Fruit fly (Drosophila melanogaster): ENCODE data around the gene CG13891.

Gene CG13891

DNA sequence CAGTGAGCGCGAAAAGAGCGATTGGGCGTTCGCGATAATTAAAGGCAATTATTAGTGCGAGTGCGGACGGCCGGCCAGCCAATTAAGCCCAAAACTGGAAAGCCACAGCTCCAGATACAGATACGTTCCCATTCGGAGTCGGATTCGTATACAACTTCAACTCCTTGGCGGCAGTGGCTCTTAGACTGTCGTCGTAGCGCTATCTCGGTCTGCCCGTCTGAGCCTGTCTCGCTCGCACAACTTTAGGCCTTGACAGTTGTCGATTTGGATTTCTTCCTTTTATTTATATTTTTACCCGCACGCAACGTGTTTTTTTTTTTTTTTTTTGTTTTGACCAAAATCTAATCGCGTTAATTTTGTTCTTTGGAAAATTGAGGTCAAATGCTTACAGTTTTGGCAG lies 13.5 kb upstream of the CG13891 start:
- TF ChIP-seq Jra (GFP tag; optimal IDR thresholded peaks at IDR 0.05) (no peak), woc (GFP tag; optimal IDR thresholded peaks at IDR 0.05) (no peak), CG9705 (GFP tag; optimal IDR thresholded peaks at IDR 0.05) (no peak)

DNA sequence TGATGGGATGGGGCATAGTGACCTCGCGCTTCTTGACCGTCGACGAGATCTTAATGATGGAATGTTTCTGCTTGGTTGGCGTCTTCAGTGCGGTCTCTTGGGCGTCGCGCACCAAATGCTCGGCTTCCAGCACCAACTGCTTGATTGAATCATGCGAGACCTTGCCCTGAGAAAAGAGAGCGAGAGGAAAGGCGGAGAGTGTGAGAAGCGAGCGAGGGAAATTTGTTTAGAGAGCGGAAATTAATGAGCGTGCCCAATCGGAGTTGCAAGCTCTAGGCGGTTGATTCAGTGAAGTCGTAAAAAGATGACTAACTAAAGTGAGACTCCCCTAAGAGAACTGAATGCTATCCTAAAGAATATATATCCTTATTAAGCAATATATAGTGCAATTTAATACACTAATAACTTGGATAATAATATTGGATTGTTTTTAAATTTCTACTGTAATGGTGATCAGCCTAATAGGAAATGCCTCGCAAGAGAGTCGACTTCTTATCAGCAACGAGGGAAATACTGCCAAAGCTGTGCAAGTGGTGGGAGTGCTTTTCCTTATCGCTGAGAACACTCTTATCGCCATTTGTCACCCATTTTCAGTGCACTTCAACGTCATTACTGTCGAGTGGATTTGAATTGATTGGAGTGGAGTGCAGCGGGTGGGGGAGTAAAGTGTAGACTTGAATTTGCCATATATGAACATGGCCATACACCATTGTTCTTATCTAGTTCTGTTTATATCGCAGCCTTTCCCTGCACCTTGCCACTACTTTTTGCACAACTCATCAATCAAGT lies 12.2 kb upstream of the CG13891 start:
- TF ChIP-seq h (GFP tag; optimal IDR thresholded peaks at IDR 0.05) = peak; percentile 55
- peak in 1 of 2 experiments; percentile 45 for TF ChIP-seq dl (GFP tag; optimal IDR thresholded peaks at IDR 0.05; ENCODE audit: insufficient read depth in 1 of 2, partially characterized antibody in 2 of 2)
- TF ChIP-seq fru (GFP tag; optimal IDR thresholded peaks at IDR 0.05) = peak; percentile 44
- no peak for TF ChIP-seq usp (GFP tag; optimal IDR thresholded peaks at IDR 0.05)
- peak; percentile 5 for TF ChIP-seq ey (GFP tag; optimal IDR thresholded peaks at IDR 0.05)
- peak in 1 of 2 experiments; percentile 31 for TF ChIP-seq foxo (GFP tag; optimal IDR thresholded peaks at IDR 0.05)
- no peak for TF ChIP-seq Hnf4 (GFP tag; optimal IDR thresholded peaks at IDR 0.05)
- TF ChIP-seq Jra (GFP tag; optimal IDR thresholded peaks at IDR 0.05) = peak; percentile 36
- TF ChIP-seq woc (GFP tag; optimal IDR thresholded peaks at IDR 0.05) = no peak
- TF ChIP-seq OdsH (GFP tag; optimal IDR thresholded peaks at IDR 0.05) = no peak
- TF ChIP-seq Vsx2 (GFP tag; optimal IDR thresholded peaks at IDR 0.05; ENCODE audit: partially characterized antibody) = peak; percentile 52
- TF ChIP-seq Dif (GFP tag; optimal IDR thresholded peaks at IDR 0.05; ENCODE audit: partially characterized antibody) = peak; percentile 53
- peak; percentile 41 for TF ChIP-seq rgr (GFP tag; optimal IDR thresholded peaks at IDR 0.05)
- no peak for TF ChIP-seq Mio (GFP tag; optimal IDR thresholded peaks at IDR 0.05)
- no peak for TF ChIP-seq Dfd (GFP tag; optimal IDR thresholded peaks at IDR 0.05)
- no peak for TF ChIP-seq CG32264 (GFP tag; optimal IDR thresholded peaks at IDR 0.05)

DNA sequence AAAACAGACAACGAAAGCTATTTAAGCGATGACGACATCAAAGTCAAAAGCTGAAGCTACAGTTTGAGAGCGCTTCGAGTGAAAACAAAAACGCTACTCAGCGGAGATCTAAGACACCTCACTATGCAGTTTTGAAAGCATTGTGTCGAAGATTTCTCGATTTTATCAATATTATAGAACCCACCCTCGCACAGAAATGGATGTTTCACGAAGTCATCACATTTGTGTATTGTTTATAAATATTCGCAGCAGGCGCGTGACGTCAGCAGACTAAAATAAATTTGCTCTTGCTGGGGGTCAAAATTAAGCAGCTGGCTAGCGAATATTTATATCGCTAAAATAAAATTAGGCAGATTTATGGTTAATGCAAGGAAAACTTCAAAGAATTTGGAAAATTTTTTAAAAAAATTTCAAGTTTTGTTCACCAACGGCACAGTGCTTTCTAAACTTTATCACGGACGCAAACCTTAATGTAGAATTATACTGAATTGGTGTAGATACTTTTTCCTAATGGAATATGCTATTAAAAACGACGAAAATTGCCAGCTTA lies 8.0 kb upstream of the CG13891 start:
- peak; percentile 81 for TF ChIP-seq Myc (optimal IDR thresholded peaks at IDR 0.05)
- TF ChIP-seq fru (GFP tag; optimal IDR thresholded peaks at IDR 0.05) = no peak

DNA sequence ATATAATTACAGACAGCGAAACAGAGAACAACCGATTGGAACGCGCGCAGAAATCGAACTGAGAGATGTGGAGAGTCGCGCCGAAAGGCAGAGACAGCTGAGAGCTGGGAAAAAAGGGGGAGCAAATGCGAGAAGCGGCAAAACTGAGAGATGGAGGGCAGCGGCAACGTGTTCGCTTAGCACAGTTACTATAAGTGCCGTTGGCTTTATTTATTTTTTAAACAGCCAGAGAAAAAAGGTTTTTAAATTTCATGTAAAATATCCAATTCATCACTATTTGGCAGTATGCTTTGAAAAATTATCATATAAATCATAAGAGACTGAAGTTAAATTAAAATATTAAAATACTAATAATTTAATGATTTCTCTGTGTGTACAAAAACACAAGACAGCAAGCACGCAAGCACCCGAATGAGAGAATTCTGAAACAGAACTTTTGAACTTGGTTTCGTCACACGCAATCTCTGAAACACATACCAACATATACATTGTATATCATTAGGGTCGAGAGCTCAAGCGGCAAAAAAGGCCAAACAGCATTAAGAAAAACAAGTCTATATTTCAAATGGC lies 7.4 kb upstream of the CG13891 start:
- peak; percentile 75 for TF ChIP-seq OdsH (GFP tag; optimal IDR thresholded peaks at IDR 0.05)
- TF ChIP-seq Vsx2 (GFP tag; optimal IDR thresholded peaks at IDR 0.05; ENCODE audit: partially characterized antibody) = no peak
- TF ChIP-seq brk (GFP tag; optimal IDR thresholded peaks at IDR 0.05) = no peak
- no peak for TF ChIP-seq tai (GFP tag; optimal IDR thresholded peaks at IDR 0.05)
- TF ChIP-seq Dfd (GFP tag; optimal IDR thresholded peaks at IDR 0.05) = no peak
- TF ChIP-seq br (GFP tag; optimal IDR thresholded peaks at IDR 0.05) = peak; percentile 69
- TF ChIP-seq usp (GFP tag; optimal IDR thresholded peaks at IDR 0.05) = no peak
- TF ChIP-seq Hnf4 (GFP tag; optimal IDR thresholded peaks at IDR 0.05) = peak; percentile 52
- peak; percentile 10 for TF ChIP-seq woc (GFP tag; optimal IDR thresholded peaks at IDR 0.05)
- no peak for TF ChIP-seq sage (GFP tag; optimal IDR thresholded peaks at IDR 0.05)
- no peak for TF ChIP-seq CrebA (GFP tag; optimal IDR thresholded peaks at IDR 0.05; ENCODE audit: borderline replicate concordance)
- peak; percentile 15 for TF ChIP-seq Dif (GFP tag; optimal IDR thresholded peaks at IDR 0.05; ENCODE audit: partially characterized antibody)
- TF ChIP-seq N (GFP tag; optimal IDR thresholded peaks at IDR 0.05) = no peak
- TF ChIP-seq Abd-B (GFP tag; optimal IDR thresholded peaks at IDR 0.05) = no peak
- TF ChIP-seq CG32264 (GFP tag; optimal IDR thresholded peaks at IDR 0.05) = no peak
- TF ChIP-seq psq (GFP tag; optimal IDR thresholded peaks at IDR 0.05) = peak; percentile 72
- no peak for TF ChIP-seq dsf (GFP tag; optimal IDR thresholded peaks at IDR 0.05; ENCODE audit: borderline replicate concordance)
- no peak for TF ChIP-seq Mio (GFP tag; optimal IDR thresholded peaks at IDR 0.05)
- no peak for TF ChIP-seq lola (GFP tag; optimal IDR thresholded peaks at IDR 0.05)
- peak; percentile 58 for TF ChIP-seq ey (GFP tag; optimal IDR thresholded peaks at IDR 0.05)
- TF ChIP-seq h (GFP tag; optimal IDR thresholded peaks at IDR 0.05) = peak; percentile 70
- no peak for TF ChIP-seq pan (optimal IDR thresholded peaks at IDR 0.05)
- peak; percentile 74 for TF ChIP-seq rgr (GFP tag; optimal IDR thresholded peaks at IDR 0.05)
- no peak for TF ChIP-seq Jra (GFP tag; optimal IDR thresholded peaks at IDR 0.05)
- TF ChIP-seq Rel (GFP tag; optimal IDR thresholded peaks at IDR 0.05) = peak; percentile 48
- no peak for TF ChIP-seq Rel (tag; optimal IDR thresholded peaks at IDR 0.05)
- TF ChIP-seq GATAd (GFP tag; optimal IDR thresholded peaks at IDR 0.05) = no peak
- peak in 1 of 2 experiments; percentile 84 for TF ChIP-seq foxo (GFP tag; optimal IDR thresholded peaks at IDR 0.05)
- peak; percentile 78 for TF ChIP-seq HLH106 (tag; optimal IDR thresholded peaks at IDR 0.05)
- TF ChIP-seq CG9705 (GFP tag; optimal IDR thresholded peaks at IDR 0.05) = peak; percentile 34
- TF ChIP-seq dmrt93B (GFP tag; optimal IDR thresholded peaks at IDR 0.05) = peak; percentile 56
- peak; percentile 30 for TF ChIP-seq sv (GFP tag; optimal IDR thresholded peaks at IDR 0.05)
- TF ChIP-seq Hr83 (GFP tag; optimal IDR thresholded peaks at IDR 0.05; ENCODE audit: poor library complexity, severe bottlenecking) = peak; percentile 14
- TF ChIP-seq jim (GFP tag; optimal IDR thresholded peaks at IDR 0.05) = no peak
- TF ChIP-seq dl (GFP tag; optimal IDR thresholded peaks at IDR 0.05; ENCODE audit: insufficient read depth in 1 of 2, partially characterized antibody in 2 of 2) = no peak
- peak; percentile 75 for TF ChIP-seq Sp1 (GFP tag; optimal IDR thresholded peaks at IDR 0.05)
- TF ChIP-seq Myc (optimal IDR thresholded peaks at IDR 0.05) = no peak
- TF ChIP-seq Hr78 (GFP tag; optimal IDR thresholded peaks at IDR 0.05) = no peak
- peak; percentile 68 for TF ChIP-seq fru (GFP tag; optimal IDR thresholded peaks at IDR 0.05)
